Fruit fly (Drosophila melanogaster) whole organism, embryonic: ENCODE results near the gene SelT.

Experiments
- Antp ChIP-seq: fragments of 200-800 bp; sonication (Bioruptor generic); optimal IDR thresholded peaks from 3 replicates; lab custom pipeline; 2016; ENCODE audit warnings: missing biosample characterization, missing genetic modification characterization
- CG10274 ChIP-seq: fragments of 200-800 bp; sonication (Bioruptor generic); optimal IDR thresholded peaks from 3 replicates; lab custom pipeline; 2017; ENCODE audit warnings: missing biosample characterization, mild to moderate bottlenecking, missing genetic modification characterization
- CG10654 ChIP-seq: fragments of 200-800 bp; sonication (Bioruptor generic); optimal IDR thresholded peaks from 2 replicates; lab custom pipeline; 2016; ENCODE audit warnings: missing biosample characterization, missing genetic modification characterization
- CG11695 ChIP-seq: fragments of 200-800 bp; sonication (Bioruptor generic); IDR thresholded peaks from 3 replicates; pipeline ENCODE4 v1.3.6; 2022; ENCODE audit warnings: missing biosample characterization, missing genetic modification characterization
- CG12942 ChIP-seq: fragments of 200-800 bp; sonication (Bioruptor generic); optimal IDR thresholded peaks from 3 replicates; lab custom pipeline; 2016; ENCODE audit warnings: missing biosample characterization, missing genetic modification characterization
- CG13296 ChIP-seq: fragments of 200-800 bp; sonication (Bioruptor generic); optimal IDR thresholded peaks from 3 replicates; lab custom pipeline; 2018; ENCODE audit warnings: missing biosample characterization, mild to moderate bottlenecking, missing genetic modification characterization
- CG14014 ChIP-seq: fragments of 200-800 bp; sonication (Bioruptor generic); IDR thresholded peaks from 2 replicates; pipeline ENCODE4 v1.3.6; 2022; ENCODE audit warnings: missing biosample characterization, missing genetic modification characterization
- CG14050 ChIP-seq: fragments of 200-800 bp; sonication (Bioruptor generic); IDR thresholded peaks from 3 replicates; pipeline ENCODE4 v1.3.6; 2022; ENCODE audit warnings: missing biosample characterization, missing genetic modification characterization
- CG16815 ChIP-seq: fragments of 200-800 bp; sonication (Bioruptor generic); optimal IDR thresholded peaks from 3 replicates; lab custom pipeline; 2017; ENCODE audit warnings: missing biosample characterization, mild to moderate bottlenecking, missing genetic modification characterization
- CG2129 ChIP-seq: fragments of 200-800 bp; sonication (Bioruptor generic); IDR thresholded peaks from 2 replicates; pipeline ENCODE4 v1.3.6; 2022; ENCODE audit warnings: missing biosample characterization, missing genetic modification characterization; ENCODE audit not compliant: partially characterized antibody
- CG32767 ChIP-seq: fragments of 200-800 bp; sonication (Bioruptor generic); IDR thresholded peaks from 2 replicates; pipeline ENCODE4 v1.3.6; 2022; ENCODE audit warnings: missing biosample characterization, missing genetic modification characterization
- CG4282 ChIP-seq: fragments of 200-800 bp; sonication (Bioruptor generic); optimal IDR thresholded peaks from 2 replicates; lab custom pipeline; 2016; ENCODE audit warnings: missing biosample characterization, missing genetic modification characterization
- CG6272 ChIP-seq: fragments of 200-800 bp; sonication (Bioruptor generic); IDR thresholded peaks from 2 replicates; pipeline ENCODE4 v1.3.6; 2022; ENCODE audit warnings: missing biosample characterization, missing genetic modification characterization
- CG6791 ChIP-seq: fragments of 200-800 bp; sonication (Bioruptor generic); IDR thresholded peaks from 3 replicates; pipeline ENCODE4 v1.3.6; 2022; ENCODE audit warnings: missing biosample characterization, missing genetic modification characterization; ENCODE audit not compliant: partially characterized antibody
- CG6813 ChIP-seq: fragments of 200-800 bp; sonication (Bioruptor generic); optimal IDR thresholded peaks from 2 replicates; lab custom pipeline; 2017; ENCODE audit warnings: missing biosample characterization, missing genetic modification characterization, mild to moderate bottlenecking, moderate library complexity, missing genetic modification reagents
- CG8765 ChIP-seq: fragments of 200-800 bp; sonication (Bioruptor generic); IDR thresholded peaks from 2 replicates; pipeline ENCODE4 v1.3.6; 2022; ENCODE audit warnings: missing biosample characterization, missing genetic modification characterization
- CrebB ChIP-seq: fragments of 200-800 bp; sonication (Bioruptor generic); optimal IDR thresholded peaks from 3 replicates; lab custom pipeline; 2018; ENCODE audit warnings: missing biosample characterization, mild to moderate bottlenecking, missing genetic modification characterization
- Dbx ChIP-seq: fragments of 200-800 bp; sonication (Bioruptor generic); IDR thresholded peaks from 3 replicates; pipeline ENCODE4 v1.3.6; 2022; ENCODE audit warnings: missing biosample characterization, missing genetic modification characterization
- ERR ChIP-seq: fragments of 200-800 bp; sonication (Bioruptor generic); optimal IDR thresholded peaks from 2 replicates; lab custom pipeline; 2016; ENCODE audit warnings: missing biosample characterization, missing genetic modification characterization
- HLH3B ChIP-seq: fragments of 200-800 bp; sonication (Bioruptor generic); IDR thresholded peaks from 2 replicates; pipeline ENCODE4 v1.3.6; 2022; ENCODE audit warnings: missing biosample characterization, missing genetic modification characterization
- Hmr ChIP-seq: fragments of 200-800 bp; sonication (Bioruptor generic); optimal IDR thresholded peaks from 3 replicates; lab custom pipeline; 2017; ENCODE audit warnings: mild to moderate bottlenecking, missing biosample characterization, missing genetic modification reagents, missing genetic modification characterization
- Hr51 ChIP-seq, 2 experiments: fragments of 200-800 bp; sonication (Bioruptor generic); optimal IDR thresholded peaks; 2 replicates in 1 of 2; 3 replicates in 1 of 2; lab custom pipeline; 2016 to 2018; ENCODE audit warnings: missing biosample characterization in 2 of 2, missing genetic modification characterization in 2 of 2, mild to moderate bottlenecking in 1 of 2, moderate library complexity in 1 of 2
- Lpt ChIP-seq: fragments of >200 bp; optimal IDR thresholded peaks from 2 replicates; lab custom pipeline; 2018; ENCODE audit warnings: missing biosample characterization, missing genetic modification characterization
- MESR4 ChIP-seq: fragments of 200-800 bp; sonication (Bioruptor generic); optimal IDR thresholded peaks from 2 replicates; lab custom pipeline; 2018; ENCODE audit warnings: missing biosample characterization, mild to moderate bottlenecking, missing genetic modification characterization, moderate library complexity
- Max ChIP-seq: fragments of 200-800 bp; sonication (Bioruptor generic); optimal IDR thresholded peaks from 2 replicates; lab custom pipeline; 2016; ENCODE audit warnings: missing biosample characterization, mild to moderate bottlenecking, missing genetic modification characterization
- Nf-YB ChIP-seq: fragments of 200-800 bp; sonication (Bioruptor generic); optimal IDR thresholded peaks from 3 replicates; lab custom pipeline; 2019; ENCODE audit warnings: missing biosample characterization, mild to moderate bottlenecking, missing genetic modification characterization, moderate library complexity
- Optix ChIP-seq: fragments of 200-800 bp; sonication (Bioruptor generic); IDR thresholded peaks from 3 replicates; pipeline ENCODE4 v1.3.6; 2022; ENCODE audit warnings: missing biosample characterization, missing genetic modification characterization
- Sry-δ ChIP-seq: fragments of 200-800 bp; sonication (Bioruptor generic); optimal IDR thresholded peaks from 2 replicates; lab custom pipeline; 2016; ENCODE audit warnings: missing biosample characterization, missing genetic modification characterization
- Usf ChIP-seq: fragments of 200-800 bp; sonication (Bioruptor generic); optimal IDR thresholded peaks from 2 replicates; lab custom pipeline; 2017; ENCODE audit warnings: missing genotype, missing biosample characterization, missing genetic modification characterization
- bab2 ChIP-seq: fragments of 200-800 bp; sonication (Bioruptor generic); optimal IDR thresholded peaks from 2 replicates; lab custom pipeline; 2016; ENCODE audit warnings: missing biosample characterization, missing genetic modification characterization
- cas ChIP-seq: fragments of 200-800 bp; sonication (Bioruptor generic); IDR thresholded peaks from 2 replicates; pipeline ENCODE4 v1.3.6; 2022; ENCODE audit warnings: missing biosample characterization, missing genetic modification characterization
- cg ChIP-seq: fragments of 200-800 bp; sonication (Bioruptor generic); optimal IDR thresholded peaks from 3 replicates; lab custom pipeline; 2019; ENCODE audit warnings: missing biosample characterization, mild to moderate bottlenecking, missing genetic modification characterization, moderate library complexity
- crp ChIP-seq, 2 experiments: fragments of 200-800 bp; sonication (Bioruptor generic); optimal IDR thresholded peaks; 2 replicates in 1 of 2; 3 replicates in 1 of 2; lab custom pipeline; 2017; ENCODE audit warnings: missing biosample characterization in 2 of 2, missing genetic modification characterization in 2 of 2, mild to moderate bottlenecking in 1 of 2, moderate library complexity in 1 of 2
- cwo ChIP-seq: fragments of 200-800 bp; sonication (Bioruptor generic); optimal IDR thresholded peaks from 3 replicates; lab custom pipeline; 2017; ENCODE audit warnings: missing biosample characterization, missing genetic modification characterization, mild to moderate bottlenecking, moderate library complexity, missing genetic modification reagents
- dati ChIP-seq: fragments of 200-800 bp; sonication (Bioruptor generic); IDR thresholded peaks from 2 replicates; pipeline ENCODE4 v1.3.6; 2022; ENCODE audit warnings: missing biosample characterization, missing genetic modification characterization
- dmrt99B ChIP-seq: fragments of 200-800 bp; sonication (Bioruptor generic); optimal IDR thresholded peaks from 2 replicates; lab custom pipeline; 2018; ENCODE audit warnings: missing biosample characterization, mild to moderate bottlenecking, missing genetic modification characterization, moderate library complexity
- dysf ChIP-seq: fragments of 200-800 bp; sonication (Bioruptor generic); IDR thresholded peaks from 3 replicates; pipeline ENCODE4 v1.3.6; 2022; ENCODE audit warnings: missing biosample characterization, missing genetic modification characterization
- exex ChIP-seq: fragments of 200-800 bp; sonication (Bioruptor generic); optimal IDR thresholded peaks from 4 replicates; lab custom pipeline; 2018; ENCODE audit warnings: missing biosample characterization, mild to moderate bottlenecking, missing genetic modification characterization, moderate library complexity
- gce ChIP-seq: fragments of 200-800 bp; sonication (Bioruptor generic); IDR thresholded peaks from 3 replicates; pipeline ENCODE4 v1.3.6; 2022; ENCODE audit warnings: missing biosample characterization, missing genetic modification characterization
- grn ChIP-seq: fragments of 200-800 bp; sonication (Bioruptor generic); optimal IDR thresholded peaks from 3 replicates; lab custom pipeline; 2017; ENCODE audit warnings: missing biosample characterization, missing genetic modification characterization
- gro ChIP-seq: fragments of 200-800 bp; sonication (Bioruptor generic); optimal IDR thresholded peaks from 2 replicates; lab custom pipeline; 2016; ENCODE audit warnings: missing biosample characterization, missing genetic modification characterization
- insv ChIP-seq, 2 experiments: fragments of 200-800 bp; sonication (Bioruptor generic); optimal IDR thresholded peaks; 3 replicates each; lab custom pipeline; 2016 to 2018; ENCODE audit warnings: missing biosample characterization in 2 of 2, missing genetic modification characterization in 2 of 2
- nerfin-1 ChIP-seq: fragments of 200-800 bp; sonication (Bioruptor generic); optimal IDR thresholded peaks from 3 replicates; lab custom pipeline; 2019; ENCODE audit warnings: missing biosample characterization, mild to moderate bottlenecking, missing genetic modification characterization, moderate library complexity
- p53 ChIP-seq: fragments of 200-800 bp; sonication (Bioruptor generic); optimal IDR thresholded peaks from 2 replicates; lab custom pipeline; 2016; ENCODE audit warnings: missing biosample characterization, missing genetic modification characterization
- prd ChIP-seq, 3 experiments: fragments of >200 bp in 2 of 3; fragments of 200-800 bp in 1 of 3; sonication (Bioruptor generic) in 1 of 3; optimal IDR thresholded peaks in 2 of 3; IDR thresholded peaks in 1 of 3; 2 replicates in 2 of 3; 3 replicates in 1 of 3; pipeline versions ENCODE4 v1.3.6 to Lab custom; 2017 to 2022; ENCODE audit warnings: missing biosample characterization in 1 of 3, missing genetic modification characterization in 1 of 3
- ro ChIP-seq: fragments of 200-800 bp; sonication (Bioruptor generic); IDR thresholded peaks from 2 replicates; pipeline ENCODE4 v1.3.6; 2022; ENCODE audit warnings: missing biosample characterization, missing genetic modification characterization
- sd ChIP-seq: fragments of 200-800 bp; sonication (Bioruptor generic); optimal IDR thresholded peaks from 3 replicates; lab custom pipeline; 2018; ENCODE audit warnings: missing biosample characterization, mild to moderate bottlenecking, missing genetic modification characterization, moderate library complexity
- slbo ChIP-seq: fragments of 200-800 bp; sonication (Bioruptor generic); IDR thresholded peaks from 2 replicates; pipeline ENCODE4 v1.3.6; 2022; ENCODE audit warnings: missing biosample characterization, missing genetic modification characterization

The SelT gene

dm6 chr2L:5043495-5044146 is 32.9 kb downstream of the SelT start (continued):
- TF ChIP-seq Nf-YB (GFP tag; lab: Kevin White, UChicago) = no peak
- no peak for TF ChIP-seq CG8765 (GFP tag; lab: Robert Waterston, UW)
- peak; percentile 2 for TF ChIP-seq CG6813 (GFP tag; lab: Kevin White, UChicago)
- no peak for TF ChIP-seq CG2129 (GFP tag; lab: Robert Waterston, UW)
- no peak for TF ChIP-seq cas (GFP tag; lab: Robert Waterston, UW)
- TF ChIP-seq CG32767 (GFP tag; lab: Robert Waterston, UW) = 0 out of 2 replicates have a peak, but pooled peaks have one; percentile 31

dm6 chr2L:5044361-5044891 is 33.7 kb downstream of the SelT start, which contains the start of gene CG31650:
Gene CG31650 (minus strand): TSS chr2L:5044712.
- TF ChIP-seq CG12942 (GFP tag; lab: Kevin White, UChicago) (no peak), Dbx (GFP tag; lab: Robert Waterston, UW) (no peak), CG16815 (GFP tag; lab: Kevin White, UChicago) (no peak), cwo (GFP tag; lab: Kevin White, UChicago) (no peak), Lpt (GFP tag; lab: Kevin White, UChicago) (no peak), bab2 (GFP tag; lab: Kevin White, UChicago) (no peak), Optix (GFP tag; lab: Robert Waterston, UW) (no peak), CG6791 (no peak), Hr51 (GFP tag; optimal IDR thresholded peaks at IDR 0.05; lab: Kevin White, UChicago) (no peak), dmrt99B (no peak), prd (optimal IDR thresholded peaks at IDR 0.05; lab: Kevin White, UChicago) (no peak), prd (GFP tag; IDR thresholded peaks at IDR 0.05; lab: Robert Waterston, UW) (no peak), dysf (GFP tag; lab: Robert Waterston, UW) (no peak), Usf (GFP tag; lab: Kevin White, UChicago) (no peak), slbo (no peak), gro (GFP tag; lab: Kevin White, UChicago) (no peak), Antp (GFP tag; lab: Kevin White, UChicago) (no peak), dati (GFP tag; lab: Robert Waterston, UW) (no peak), CG11695 (GFP tag; lab: Robert Waterston, UW) (no peak), cg (peak; percentile 35), CG13296 (GFP tag; lab: Kevin White, UChicago) (no peak), sd (tag; lab: Kevin White, UChicago) (peak; percentile 30), ro (GFP tag; lab: Robert Waterston, UW) (no peak), CG14014 (GFP tag; lab: Robert Waterston, UW) (no peak; the same call in 1 of the 2 replicates), crp (GFP tag; optimal IDR thresholded peaks at IDR 0.05; lab: Kevin White, UChicago) (no peak), CrebB (tag; lab: Kevin White, UChicago) (no peak), HLH3B (GFP tag; lab: Robert Waterston, UW) (no peak), exex (tag; lab: Kevin White, UChicago) (peak; percentile 49), nerfin-1 (tag; lab: Kevin White, UChicago) (no peak), ERR (GFP tag; lab: Kevin White, UChicago) (no peak), CG6272 (GFP tag; lab: Robert Waterston, UW) (no peak), p53 (no peak), CG10274 (no peak), CG14050 (no peak), CG10654 (GFP tag; lab: Kevin White, UChicago) (no peak), gce (GFP tag; lab: Robert Waterston, UW) (no peak), CG4282 (GFP tag; lab: Kevin White, UChicago) (peak; percentile 14), Hmr (GFP tag; lab: Kevin White, UChicago) (no peak), insv (GFP tag; optimal IDR thresholded peaks at IDR 0.05; lab: Kevin White, UChicago) (no peak), Max (GFP tag; lab: Kevin White, UChicago) (no peak), MESR4 (GFP tag; lab: Kevin White, UChicago) (no peak), grn (GFP tag; lab: Kevin White, UChicago) (peak; percentile 69), Sry-δ (GFP tag; lab: Kevin White, UChicago) (no peak)
